Fruit fly (Drosophila melanogaster) whole organism, embryonic: ENCODE data around the gene CG33282.

Experiments
- Asciz ChIP-seq: fragments of 200-800 bp; sonication (Bioruptor generic); optimal IDR thresholded peaks from 2 replicates; lab custom pipeline; 2017; ENCODE audit warnings: missing biosample characterization, mild to moderate bottlenecking, missing genetic modification characterization, missing genetic modification reagents
- Bteb2 ChIP-seq: fragments of 200-800 bp; sonication (Bioruptor generic); optimal IDR thresholded peaks from 2 replicates; lab custom pipeline; 2016; ENCODE audit warnings: missing biosample characterization, missing genetic modification characterization
- CG11398 ChIP-seq: fragments of 200-800 bp; sonication (Bioruptor generic); optimal IDR thresholded peaks from 2 replicates; lab custom pipeline; 2016; ENCODE audit warnings: missing biosample characterization, missing genetic modification characterization
- CG12659 ChIP-seq: fragments of 200-800 bp; sonication (Bioruptor generic); optimal IDR thresholded peaks from 3 replicates; lab custom pipeline; 2017; ENCODE audit warnings: mild to moderate bottlenecking, missing biosample characterization, missing genetic modification reagents, missing genetic modification characterization
- CG13296 ChIP-seq: fragments of 200-800 bp; sonication (Bioruptor generic); optimal IDR thresholded peaks from 3 replicates; lab custom pipeline; 2018; ENCODE audit warnings: missing biosample characterization, mild to moderate bottlenecking, missing genetic modification characterization
- CG14710 ChIP-seq: fragments of 200-800 bp; sonication (Bioruptor generic); optimal IDR thresholded peaks from 3 replicates; lab custom pipeline; 2019; ENCODE audit warnings: missing biosample characterization, mild to moderate bottlenecking, missing genetic modification characterization, moderate library complexity
- CG2116 ChIP-seq: fragments of 200-800 bp; sonication (Bioruptor generic); optimal IDR thresholded peaks from 3 replicates; lab custom pipeline; 2018; ENCODE audit warnings: missing biosample characterization, mild to moderate bottlenecking, missing genetic modification characterization
- CG30403 ChIP-seq: fragments of 200-800 bp; sonication (Bioruptor generic); optimal IDR thresholded peaks from 3 replicates; lab custom pipeline; 2016; ENCODE audit warnings: missing biosample characterization, missing genetic modification characterization
- CG4854 ChIP-seq: fragments of 200-800 bp; sonication (Bioruptor generic); optimal IDR thresholded peaks from 2 replicates; lab custom pipeline; 2016; ENCODE audit warnings: missing biosample characterization, missing genetic modification characterization, inconsistent platforms
- CG5180 ChIP-seq: fragments of 200-800 bp; sonication (Bioruptor generic); optimal IDR thresholded peaks from 3 replicates; lab custom pipeline; 2017; ENCODE audit warnings: missing biosample characterization, missing genetic modification characterization, mild to moderate bottlenecking, moderate library complexity, missing genetic modification reagents
- CG6272 ChIP-seq: fragments of 200-800 bp; sonication (Bioruptor generic); IDR thresholded peaks from 2 replicates; pipeline ENCODE4 v1.3.6; 2022; ENCODE audit warnings: missing biosample characterization, missing genetic modification characterization
- CG6765 ChIP-seq: fragments of 200-800 bp; sonication (Bioruptor generic); optimal IDR thresholded peaks from 3 replicates; lab custom pipeline; 2017; ENCODE audit warnings: missing biosample characterization, mild to moderate bottlenecking, missing genetic modification characterization
- CG7786 ChIP-seq: fragments of 200-800 bp; sonication (Bioruptor generic); optimal IDR thresholded peaks from 2 replicates; lab custom pipeline; 2016; ENCODE audit warnings: missing biosample characterization, missing genetic modification characterization
- CG8290 ChIP-seq, 3 experiments: fragments of 200-800 bp; sonication (Bioruptor generic); optimal IDR thresholded peaks; 2 replicates each; lab custom pipeline; 2016 to 2019; ENCODE audit warnings: missing biosample characterization in 3 of 3, missing genetic modification characterization in 3 of 3, mild to moderate bottlenecking in 2 of 3, moderate library complexity in 1 of 3
- CG8388 ChIP-seq: fragments of 200-800 bp; sonication (Bioruptor generic); optimal IDR thresholded peaks from 2 replicates; lab custom pipeline; 2019; ENCODE audit warnings: missing biosample characterization, mild to moderate bottlenecking, missing genetic modification characterization, moderate library complexity
- Drgx ChIP-seq: fragments of 200-800 bp; sonication (Bioruptor generic); IDR thresholded peaks from 2 replicates; pipeline ENCODE4 v1.3.6; 2022; ENCODE audit warnings: missing biosample characterization, missing genetic modification characterization
- Ets65A ChIP-seq: fragments of 200-800 bp; sonication (Bioruptor generic); peaks from one replicate; lab custom pipeline; 2016; ENCODE audit warnings: missing biosample characterization, missing genetic modification characterization
- Ets97D ChIP-seq: fragments of 200-800 bp; sonication (Bioruptor generic); optimal IDR thresholded peaks from 3 replicates; lab custom pipeline; 2016; ENCODE audit warnings: missing biosample characterization, missing genetic modification characterization
- GATAe ChIP-seq: fragments of 200-800 bp; sonication (Bioruptor generic); conservative IDR thresholded peaks from 2 replicates; pipeline ENCODE4 v1.3.6; 2022; ENCODE audit warnings: missing biosample characterization, missing genetic modification characterization
- Gug ChIP-seq: fragments of 200-800 bp; sonication (Bioruptor generic); IDR thresholded peaks from 4 replicates; pipeline ENCODE4 v1.3.6; 2022; ENCODE audit warnings: missing biosample characterization, missing genetic modification characterization
- Hand ChIP-seq: fragments of 200-800 bp; sonication (Bioruptor generic); optimal IDR thresholded peaks from 2 replicates; lab custom pipeline; 2017; ENCODE audit warnings: mild to moderate bottlenecking, missing biosample characterization, missing genetic modification reagents, missing genetic modification characterization
- Hr51 ChIP-seq, 2 experiments: fragments of 200-800 bp; sonication (Bioruptor generic); optimal IDR thresholded peaks; 2 replicates in 1 of 2; 3 replicates in 1 of 2; lab custom pipeline; 2016 to 2018; ENCODE audit warnings: missing biosample characterization in 2 of 2, missing genetic modification characterization in 2 of 2, mild to moderate bottlenecking in 1 of 2, moderate library complexity in 1 of 2
- Jarid2 ChIP-seq: fragments of 200-800 bp; sonication (Bioruptor generic); optimal IDR thresholded peaks from 3 replicates; lab custom pipeline; 2017; ENCODE audit warnings: mild to moderate bottlenecking, missing biosample characterization, missing genetic modification reagents, missing genetic modification characterization
- NC2β ChIP-seq: fragments of 200-800 bp; sonication (Bioruptor generic); optimal IDR thresholded peaks from 2 replicates; lab custom pipeline; 2016; ENCODE audit warnings: missing biosample characterization, missing genetic modification characterization
- YL-1 ChIP-seq: fragments of 200-800 bp; sonication (Bioruptor generic); optimal IDR thresholded peaks from 3 replicates; lab custom pipeline; 2017; ENCODE audit warnings: missing biosample characterization, mild to moderate bottlenecking, missing genetic modification characterization
- bab2 ChIP-seq: fragments of 200-800 bp; sonication (Bioruptor generic); optimal IDR thresholded peaks from 2 replicates; lab custom pipeline; 2016; ENCODE audit warnings: missing biosample characterization, missing genetic modification characterization
- br ChIP-seq: fragments of >200 bp; optimal IDR thresholded peaks from 2 replicates; lab custom pipeline; 2017
- cas ChIP-seq: fragments of 200-800 bp; sonication (Bioruptor generic); IDR thresholded peaks from 2 replicates; pipeline ENCODE4 v1.3.6; 2022; ENCODE audit warnings: missing biosample characterization, missing genetic modification characterization
- caup ChIP-seq: fragments of 200-800 bp; sonication (Bioruptor generic); optimal IDR thresholded peaks from 3 replicates; lab custom pipeline; 2017; ENCODE audit warnings: missing biosample characterization, mild to moderate bottlenecking, missing genetic modification characterization, moderate library complexity; ENCODE audit not compliant: severe bottlenecking
- chif ChIP-seq, 2 experiments: fragments of 200-800 bp; sonication (Bioruptor generic); optimal IDR thresholded peaks; 3 replicates each; lab custom pipeline; 2016; ENCODE audit warnings: missing biosample characterization in 2 of 2, missing genetic modification characterization in 2 of 2
- crc ChIP-seq: fragments of 200-800 bp; sonication (Bioruptor generic); optimal IDR thresholded peaks from 2 replicates; lab custom pipeline; 2016; ENCODE audit warnings: missing biosample characterization, missing genetic modification characterization
- crol ChIP-seq: fragments of 200-800 bp; sonication (Bioruptor generic); IDR thresholded peaks from 2 replicates; pipeline ENCODE4 v1.3.6; 2022; ENCODE audit warnings: missing biosample characterization, missing genetic modification characterization
- dmrt11E ChIP-seq: fragments of 200-800 bp; sonication (Bioruptor generic); optimal IDR thresholded peaks from 3 replicates; lab custom pipeline; 2018; ENCODE audit warnings: missing biosample characterization, mild to moderate bottlenecking, missing genetic modification characterization, moderate library complexity
- ewg ChIP-seq: fragments of 200-800 bp; sonication (Bioruptor generic); optimal IDR thresholded peaks from 3 replicates; lab custom pipeline; 2017; ENCODE audit warnings: mild to moderate bottlenecking, missing biosample characterization, missing genetic modification reagents, missing genetic modification characterization
- eyg ChIP-seq: fragments of 200-800 bp; sonication (Bioruptor generic); optimal IDR thresholded peaks from 3 replicates; lab custom pipeline; 2016; ENCODE audit warnings: missing biosample characterization, missing genetic modification characterization
- fd96Cb ChIP-seq: fragments of 200-800 bp; sonication (Bioruptor generic); optimal IDR thresholded peaks from 2 replicates; lab custom pipeline; 2018; ENCODE audit warnings: missing biosample characterization, mild to moderate bottlenecking, missing genetic modification characterization, moderate library complexity
- gem ChIP-seq: fragments of 200-800 bp; sonication (Bioruptor generic); optimal IDR thresholded peaks from 2 replicates; lab custom pipeline; 2019; ENCODE audit warnings: missing biosample characterization, mild to moderate bottlenecking, missing genetic modification characterization, moderate library complexity
- her ChIP-seq: fragments of 200-800 bp; sonication (Bioruptor generic); optimal IDR thresholded peaks from 2 replicates; lab custom pipeline; 2016; ENCODE audit warnings: missing biosample characterization, missing genetic modification characterization
- hkb ChIP-seq, 2 experiments: fragments of 200-800 bp in 1 of 2; fragments of >200 bp in 1 of 2; sonication (Bioruptor generic) in 1 of 2; IDR thresholded peaks in 1 of 2; optimal IDR thresholded peaks in 1 of 2; 2 replicates each; pipeline versions ENCODE4 v1.3.6 to Lab custom; 2017 to 2022; ENCODE audit warnings: missing biosample characterization in 1 of 2, missing genetic modification characterization in 1 of 2
- ken ChIP-seq: fragments of 200-800 bp; sonication (Bioruptor generic); IDR thresholded peaks from 3 replicates; pipeline ENCODE4 v1.3.6; 2022; ENCODE audit warnings: missing biosample characterization, missing genetic modification characterization
- lmd ChIP-seq: fragments of 200-800 bp; sonication (Bioruptor generic); IDR thresholded peaks from 2 replicates; pipeline ENCODE4 v1.3.6; 2022; ENCODE audit warnings: missing biosample characterization, missing genetic modification characterization
- mirr ChIP-seq: fragments of 200-800 bp; sonication (Bioruptor generic); optimal IDR thresholded peaks from 3 replicates; lab custom pipeline; 2018; ENCODE audit warnings: missing biosample characterization, mild to moderate bottlenecking, missing genetic modification characterization
- nerfin-1 ChIP-seq: fragments of 200-800 bp; sonication (Bioruptor generic); optimal IDR thresholded peaks from 3 replicates; lab custom pipeline; 2019; ENCODE audit warnings: missing biosample characterization, mild to moderate bottlenecking, missing genetic modification characterization, moderate library complexity
- run ChIP-seq: fragments of 200-800 bp; sonication (Bioruptor generic); optimal IDR thresholded peaks from 3 replicates; lab custom pipeline; 2018; ENCODE audit warnings: missing biosample characterization, mild to moderate bottlenecking, missing genetic modification characterization
- stc ChIP-seq: fragments of 200-800 bp; sonication (Bioruptor generic); IDR thresholded peaks from 2 replicates; pipeline ENCODE4 v1.3.6; 2022; ENCODE audit warnings: missing biosample characterization, missing genetic modification characterization
- tgo ChIP-seq: fragments of 200-800 bp; sonication (Bioruptor generic); IDR thresholded peaks from 3 replicates; pipeline ENCODE4 v1.3.6; 2022; ENCODE audit warnings: missing biosample characterization, missing genetic modification characterization
- tin ChIP-seq: fragments of 200-800 bp; sonication (Bioruptor generic); optimal IDR thresholded peaks from 3 replicates; lab custom pipeline; 2016; ENCODE audit warnings: missing biosample characterization, missing genetic modification characterization
- usp ChIP-seq: fragments of >200 bp; optimal IDR thresholded peaks from 2 replicates; lab custom pipeline; 2017; ENCODE audit warnings: missing biosample characterization, missing genetic modification characterization
- vvl ChIP-seq: fragments of 200-800 bp; sonication (Bioruptor generic); IDR thresholded peaks from 2 replicates; pipeline ENCODE4 v1.3.6; 2022; ENCODE audit warnings: missing biosample characterization, missing genetic modification characterization
- wek ChIP-seq: fragments of 200-800 bp; sonication (Bioruptor generic); optimal IDR thresholded peaks from 3 replicates; lab custom pipeline; 2018; ENCODE audit warnings: missing biosample characterization, mild to moderate bottlenecking, missing genetic modification characterization, moderate library complexity

Gene CG33282

DNA sequence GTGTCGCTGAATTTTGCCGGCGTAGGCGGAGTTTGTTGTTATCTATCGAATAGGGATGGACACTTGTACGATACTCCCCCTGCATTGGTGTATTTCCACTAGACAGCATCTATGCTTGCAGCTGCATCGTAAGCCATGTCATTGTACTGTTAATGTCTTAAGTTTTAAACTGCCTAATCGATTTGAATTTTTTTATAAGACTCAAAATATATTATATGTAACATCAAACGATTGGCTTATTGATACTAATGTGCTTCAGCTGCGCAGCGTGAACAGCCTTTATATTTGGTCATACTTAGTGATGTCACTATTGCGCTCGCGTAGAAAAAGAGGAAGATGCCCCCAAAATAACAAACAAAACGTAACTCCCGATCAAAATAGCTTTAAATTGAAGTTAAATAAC, 49.0 kb downstream of the CG33282 start, which contains the start of the genes CG9662 and Ptpa (continued):
- TF ChIP-seq fd96Cb (tag; lab: Kevin White, UChicago) (peak; percentile 78), br (lab: Kevin White, UChicago) (no peak), CG14710 (peak; percentile 90), Drgx (GFP tag; lab: Robert Waterston, UW) (no peak), lmd (peak; percentile 88), CG5180 (GFP tag; lab: Kevin White, UChicago) (no peak), CG13296 (GFP tag; lab: Kevin White, UChicago) (peak; percentile 23), Gug (peak; percentile 89), cas (GFP tag; lab: Robert Waterston, UW) (peak; percentile 47; the same call in 1 of the 2 replicates), wek (GFP tag; lab: Kevin White, UChicago) (no peak), Asciz (GFP tag; lab: Kevin White, UChicago) (no peak), CG8388 (GFP tag; lab: Kevin White, UChicago) (peak; percentile 48), YL-1 (GFP tag; lab: Kevin White, UChicago) (peak; percentile 46), Ets65A (peak; percentile 99), crc (peak; percentile 43), CG4854 (GFP tag; lab: Kevin White, UChicago) (peak; percentile 49), nerfin-1 (tag; lab: Kevin White, UChicago) (no peak), CG6272 (peak; percentile 87), Ets97D (GFP tag; lab: Kevin White, UChicago) (peak; percentile 80), chif (GFP tag; optimal IDR thresholded peaks at IDR 0.05; lab: Kevin White, UChicago) (peak; percentile 54 to 86), NC2β (GFP tag; lab: Kevin White, UChicago) (peak; percentile 78), Bteb2 (GFP tag; lab: Kevin White, UChicago) (peak; percentile 81), stc (GFP tag; lab: Robert Waterston, UW) (no peak), tin (peak; percentile 82), CG2116 (peak; percentile 61), vvl (GFP tag; lab: Robert Waterston, UW) (peak; percentile 64), caup (GFP tag; lab: Kevin White, UChicago) (peak; percentile 61), dmrt11E (tag; lab: Kevin White, UChicago) (peak; percentile 78), bab2 (GFP tag; lab: Kevin White, UChicago) (peak; percentile 90), eyg (peak; percentile 75), Jarid2 (GFP tag; lab: Kevin White, UChicago) (peak; percentile 17), CG12659 (peak; percentile 85), mirr (GFP tag; lab: Kevin White, UChicago) (no peak), usp (GFP tag; lab: Kevin White, UChicago) (no peak), CG8290 (GFP tag; optimal IDR thresholded peaks at IDR 0.05; lab: Kevin White, UChicago) (peak; percentile 71), CG8290 (tag; optimal IDR thresholded peaks at IDR 0.05; lab: Kevin White, UChicago) (peak in 1 of 2 experiments; percentile 80), CG7786 (GFP tag; lab: Kevin White, UChicago) (peak; percentile 82), GATAe (no peak; the same call in 1 of the 2 replicates), tgo (GFP tag; lab: Robert Waterston, UW) (peak; percentile 81), Hr51 (GFP tag; optimal IDR thresholded peaks at IDR 0.05; lab: Kevin White, UChicago) (peak; percentile 66 to 80), crol (GFP tag; lab: Robert Waterston, UW) (no peak), her (GFP tag; lab: Kevin White, UChicago) (peak; percentile 71), Hand (GFP tag; lab: Kevin White, UChicago) (no peak), ken (GFP tag; lab: Robert Waterston, UW) (peak; percentile 88), hkb (optimal IDR thresholded peaks at IDR 0.05; lab: Kevin White, UChicago) (peak; percentile 79), hkb (GFP tag; IDR thresholded peaks at IDR 0.05; lab: Robert Waterston, UW) (peak; percentile 70), CG30403 (GFP tag; lab: Kevin White, UChicago) (peak; percentile 91), run (tag; lab: Kevin White, UChicago) (no peak), ewg (GFP tag; lab: Kevin White, UChicago) (peak; percentile 88), CG11398 (GFP tag; lab: Kevin White, UChicago) (peak; percentile 60), CG6765 (GFP tag; lab: Kevin White, UChicago) (no peak), gem (tag; lab: Kevin White, UChicago) (peak; percentile 90)
